Worm (Caenorhabditis elegans): Measurements from ENCODE around the gene fipr-13.

DNA sequence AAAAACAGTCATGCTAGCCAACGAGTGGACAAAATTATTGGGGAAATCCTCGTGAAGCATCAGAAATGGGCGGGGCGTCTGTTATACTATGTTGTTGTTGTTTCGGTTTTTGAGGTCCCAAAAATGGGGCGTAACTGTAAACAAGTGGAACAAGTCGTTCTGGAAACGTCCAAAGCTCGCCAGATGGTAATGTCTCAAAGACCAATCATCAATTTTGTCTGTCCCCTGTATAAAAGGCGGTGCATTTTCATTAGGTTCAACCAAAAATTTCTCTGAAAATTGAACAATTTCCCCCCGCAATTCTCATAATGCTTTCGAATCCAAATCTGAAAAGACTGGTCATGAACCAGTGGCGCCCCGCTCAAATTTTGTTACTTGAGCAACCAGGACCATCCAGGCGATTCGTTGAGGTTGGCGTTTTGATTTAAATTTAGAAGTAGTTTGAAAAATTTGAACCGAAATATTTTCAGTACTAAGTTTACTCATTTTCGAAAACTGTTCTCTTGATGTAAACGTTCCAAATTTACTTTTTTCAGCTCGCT lies 45.2 kb upstream of the fipr-13 start:
- TF ChIP-seq ama-1 (optimal IDR thresholded peaks at IDR 0.05) (no peak), pha-4 (tag; optimal IDR thresholded peaks at IDR 0.05) (no peak), zip-5 (tag; optimal IDR thresholded peaks at IDR 0.05) (no peak), ceh-18 (tag; optimal IDR thresholded peaks at IDR 0.05) (no peak), pros-1 (tag; optimal IDR thresholded peaks at IDR 0.05) (no peak), pqm-1 (tag; optimal IDR thresholded peaks at IDR 0.05) (no peak), ceh-9 (tag; optimal IDR thresholded peaks at IDR 0.05) (no peak), ceh-19 (GFP tag; optimal IDR thresholded peaks at IDR 0.05) (no peak), dve-1 (tag; optimal IDR thresholded peaks at IDR 0.05) (no peak)
